Worm (Caenorhabditis elegans): Measurements from ENCODE around the gene gst-8.

- TF ChIP-seq mab-5 (tag; optimal IDR thresholded peaks at IDR 0.05) (no peak), nhr-237 (tag; optimal IDR thresholded peaks at IDR 0.05) (no peak), unc-39 (tag; optimal IDR thresholded peaks at IDR 0.05) (no peak)
These were observed 41.8 kb downstream of the gst-8 start, which contains the start of gene aagr-2 for ce11 chrII:4925198-4925764.
